Worm (Caenorhabditis elegans): ENCODE data around the gene D2096.5.
"Not testable (repeated sequence)": the region's sequence is repeated elsewhere in the genome, so short reads cannot be mapped to it uniquely, and the experiment has no call there.

D2096.5 gene

DNA sequence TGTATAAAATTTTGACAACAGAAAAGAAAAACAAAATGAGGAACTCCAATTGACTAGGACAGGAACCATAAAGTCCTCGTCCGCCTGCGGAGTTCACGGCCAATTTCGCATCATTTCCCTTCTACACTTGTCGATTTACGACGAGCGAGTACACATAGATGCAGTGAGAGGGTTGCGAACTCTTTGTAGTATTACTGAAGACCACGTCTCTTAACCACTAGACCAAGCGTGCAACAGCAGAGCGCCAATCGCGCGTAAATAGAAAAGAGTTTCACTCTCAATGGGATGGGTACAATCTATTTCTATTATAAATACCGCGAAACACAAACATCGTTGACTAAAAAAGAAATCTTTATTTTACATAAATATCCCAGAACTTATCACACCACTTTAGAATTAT lies 15.8 kb upstream of the D2096.5 start:
- peak; percentile 70 for TF ChIP-seq W03F9.2 (tag; optimal IDR thresholded peaks at IDR 0.05)
- peak; percentile 48 for TF ChIP-seq him-1 (tag; optimal IDR thresholded peaks at IDR 0.05)
- TF ChIP-seq dao-5 (tag; optimal IDR thresholded peaks at IDR 0.05): no peak

ce11 chrIV:8369135-8369534 lies 9.6 kb upstream of the D2096.5 start, which contains the start of gene D2096.6:
TSS of gene D2096.6 (minus strand) at chrIV:8369235.
- TF ChIP-seq him-1 (tag; optimal IDR thresholded peaks at IDR 0.05) (no peak), W03F9.2 (tag; optimal IDR thresholded peaks at IDR 0.05) (no peak), dao-5 (tag; optimal IDR thresholded peaks at IDR 0.05) (no peak)

- TF ChIP-seq W03F9.2 (tag; optimal IDR thresholded peaks at IDR 0.05) (no peak), dao-5 (tag; optimal IDR thresholded peaks at IDR 0.05) (no peak), him-1 (tag; optimal IDR thresholded peaks at IDR 0.05) (no peak)
Observed at ce11 chrIV:8367887-8368286, 8.3 kb upstream of the D2096.5 start.

DNA sequence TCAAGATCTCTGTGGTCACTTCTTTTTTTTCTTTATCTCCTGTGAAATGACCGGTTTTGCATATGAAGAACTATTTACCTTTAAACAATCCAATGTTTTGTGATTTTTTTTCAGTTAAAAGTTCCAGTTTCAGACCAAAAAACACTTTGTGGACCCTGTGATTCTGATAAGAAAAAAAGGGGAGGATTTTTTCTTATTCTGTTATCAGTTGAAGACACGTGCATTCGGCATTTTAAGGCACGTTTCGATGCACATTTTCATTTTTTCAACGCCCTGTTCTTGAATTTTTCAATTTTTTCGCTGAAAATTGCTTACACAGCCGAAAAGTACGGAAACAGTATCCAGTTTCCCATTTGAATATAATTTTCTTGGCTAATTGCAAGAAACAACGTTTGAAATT lies 6.7 kb upstream of the D2096.5 start, which contains the start of gene aagr-1:
aagr-1 (plus strand) TSS at position 227 of the 400 bp plus-strand sequence.
- no peak for TF ChIP-seq dao-5 (tag; optimal IDR thresholded peaks at IDR 0.05)
- TF ChIP-seq W03F9.2 (tag; optimal IDR thresholded peaks at IDR 0.05): no peak
- TF ChIP-seq him-1 (tag; optimal IDR thresholded peaks at IDR 0.05): no peak

- TF ChIP-seq dao-5 (tag; optimal IDR thresholded peaks at IDR 0.05) (no peak), him-1 (tag; optimal IDR thresholded peaks at IDR 0.05) (no peak), W03F9.2 (tag; optimal IDR thresholded peaks at IDR 0.05) (no peak)
Observed at ce11 chrIV:8363163-8363562, 3.6 kb upstream of the D2096.5 start, which contains the start of gene D2096.12. TSS of gene D2096.12 (plus strand) at chrIV:8363463.

ce11 chrIV:8360817-8361216 lies 1.3 kb upstream of the D2096.5 start, which contains the start of gene sqv-1:
TSS of gene sqv-1 (plus strand) at chrIV:8361117.
- TF ChIP-seq dao-5 (tag; optimal IDR thresholded peaks at IDR 0.05): no peak
- TF ChIP-seq W03F9.2 (tag; optimal IDR thresholded peaks at IDR 0.05): no peak
- TF ChIP-seq him-1 (tag; optimal IDR thresholded peaks at IDR 0.05): no peak

ce11 chrIV:8358492-8358891 lies 1.1 kb downstream of the D2096.5 start, which contains the start of gene D2096.13:
TSS of gene D2096.13 (minus strand) at chrIV:8358592.
- no peak for TF ChIP-seq dao-5 (tag; optimal IDR thresholded peaks at IDR 0.05)
- TF ChIP-seq W03F9.2 (tag; optimal IDR thresholded peaks at IDR 0.05): no peak
- no peak for TF ChIP-seq him-1 (tag; optimal IDR thresholded peaks at IDR 0.05)

ce11 chrIV:8357299-8357698 lies 2.3 kb downstream of the D2096.5 start:
- TF ChIP-seq W03F9.2 (tag; optimal IDR thresholded peaks at IDR 0.05) (no peak), him-1 (tag; optimal IDR thresholded peaks at IDR 0.05) (no peak), dao-5 (tag; optimal IDR thresholded peaks at IDR 0.05) (no peak)

ce11 chrIV:8355592-8355991 lies 4.0 kb downstream of the D2096.5 start, which contains the start of the genes F17E9.2 and col-116:
TSS of gene F17E9.2 (plus strand) at chrIV:8355892.
TSS of gene col-116 (plus strand) at chrIV:8355906.
- TF ChIP-seq W03F9.2 (tag; optimal IDR thresholded peaks at IDR 0.05) (no peak), him-1 (tag; optimal IDR thresholded peaks at IDR 0.05) (no peak)

DNA sequence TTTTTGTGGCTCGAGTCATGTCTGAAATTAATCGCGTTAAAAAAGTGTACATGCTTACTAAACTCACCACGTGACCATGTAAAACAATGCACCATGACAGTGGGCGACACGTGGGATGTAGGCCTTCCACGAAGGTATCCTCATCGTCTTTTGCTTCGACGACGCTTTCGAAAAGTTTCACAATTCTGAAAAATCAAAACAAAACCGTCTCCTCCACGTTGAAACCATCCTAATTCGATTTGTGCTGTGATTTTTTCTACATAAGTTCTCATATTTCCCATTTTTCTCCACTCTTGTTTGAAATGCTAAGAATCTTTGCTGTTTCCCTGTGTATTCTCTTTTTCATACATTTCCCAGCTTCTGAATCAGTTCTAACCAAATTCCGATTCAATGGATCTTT lies 5.0 kb downstream of the D2096.5 start, which contains the start of gene F17E9.3:
F17E9.3 (plus strand) TSS at position 301 of the 400 bp plus-strand sequence.
- TF ChIP-seq dao-5 (tag; optimal IDR thresholded peaks at IDR 0.05) (no peak), W03F9.2 (tag; optimal IDR thresholded peaks at IDR 0.05) (no peak), him-1 (tag; optimal IDR thresholded peaks at IDR 0.05) (no peak)

DNA sequence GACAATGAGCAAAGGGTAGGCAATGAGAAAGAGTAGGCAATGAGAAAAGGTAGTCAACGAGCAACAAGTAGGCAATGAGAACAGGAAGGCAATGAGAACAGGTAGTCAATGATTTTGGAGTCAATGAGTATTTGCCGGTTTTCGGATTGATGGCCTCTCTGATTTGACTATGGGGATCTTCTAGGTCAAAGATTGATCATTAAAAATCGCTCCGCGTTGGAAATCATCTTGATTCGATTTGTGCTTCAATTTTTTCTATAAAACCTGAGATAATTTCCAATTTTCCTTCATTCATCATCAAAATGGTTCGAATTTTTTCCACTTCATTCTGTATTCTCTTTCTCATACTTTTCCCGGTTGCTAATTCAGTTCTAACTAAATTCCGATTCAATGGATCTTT lies 7.5 kb downstream of the D2096.5 start, which contains the start of gene F17E9.16:
F17E9.16 (plus strand) TSS at position 301 of the 400 bp plus-strand sequence.
- not testable (repeated sequence) for TF ChIP-seq W03F9.2, dao-5, him-1 (tag; optimal IDR thresholded peaks at IDR 0.05)

ce11 chrIV:8348073-8348472 lies 11.5 kb downstream of the D2096.5 start, which contains the start of gene F17E9.4:
TSS of gene F17E9.4 (plus strand) at chrIV:8348373.
- TF ChIP-seq W03F9.2 (tag; optimal IDR thresholded peaks at IDR 0.05) (no peak), dao-5 (tag; optimal IDR thresholded peaks at IDR 0.05) (no peak), him-1 (tag; optimal IDR thresholded peaks at IDR 0.05) (no peak)

ce11 chrIV:8347051-8347450 lies 12.5 kb downstream of the D2096.5 start, which contains the start of the genes F17E9.18 and F17E9.15:
TSS of gene F17E9.18 (minus strand) at chrIV:8347151.
TSS of gene F17E9.15 (plus strand) at chrIV:8347418.
- TF ChIP-seq W03F9.2 (tag; optimal IDR thresholded peaks at IDR 0.05) (no peak), dao-5 (tag; optimal IDR thresholded peaks at IDR 0.05) (no peak), him-1 (tag; optimal IDR thresholded peaks at IDR 0.05) (no peak)

DNA sequence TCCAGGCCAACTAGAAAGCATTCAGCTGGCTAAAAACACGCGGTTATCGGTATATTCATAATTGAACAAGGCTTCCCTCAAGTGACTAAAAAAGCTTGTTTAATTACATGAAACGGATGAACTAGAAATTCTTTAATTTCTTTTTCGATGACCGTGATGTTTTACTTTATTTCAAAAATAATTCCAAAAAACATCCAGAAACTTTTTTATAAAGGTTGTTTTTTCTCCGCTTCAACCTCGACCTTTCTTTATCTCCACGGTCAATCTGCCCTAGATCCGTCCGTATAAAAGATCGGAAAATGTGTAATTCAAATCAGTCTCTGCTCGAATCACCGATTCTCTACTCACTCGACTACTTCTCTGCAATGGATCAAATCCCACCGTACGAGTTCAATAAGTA lies 14.0 kb downstream of the D2096.5 start, which contains the start of gene F17E9.5:
F17E9.5 (plus strand) TSS at position 301 of the 400 bp plus-strand sequence.
- no peak for TF ChIP-seq him-1 (tag; optimal IDR thresholded peaks at IDR 0.05)
- TF ChIP-seq dao-5 (tag; optimal IDR thresholded peaks at IDR 0.05): no peak
- TF ChIP-seq W03F9.2 (tag; optimal IDR thresholded peaks at IDR 0.05): no peak
